Fruit fly (Drosophila melanogaster): Measurements from ENCODE around the gene CG4835.
A peak's percentile ranks its signal among the peaks of the same experiment; 100 is the strongest.

The CG4835 gene

dm6 chr3L:5511959-5512358 is 32.4 kb downstream of the CG4835 start (continued):
- TF ChIP-seq gsb-n (tag; optimal IDR thresholded peaks at IDR 0.05) (peak; percentile 75), CG31388 (GFP tag; optimal IDR thresholded peaks at IDR 0.05) (peak; percentile 66), Chrac-16 (GFP tag; optimal IDR thresholded peaks at IDR 0.05) (peak; percentile 39), CG12155 (GFP tag; optimal IDR thresholded peaks at IDR 0.05) (peak; percentile 60), CG10274 (GFP tag; optimal IDR thresholded peaks at IDR 0.05) (peak; percentile 81), dpn (GFP tag; optimal IDR thresholded peaks at IDR 0.05) (peak; percentile 65 to 91), Awh (GFP tag; IDR thresholded peaks at IDR 0.05) (peak; percentile 69), Antp (GFP tag; optimal IDR thresholded peaks at IDR 0.05) (peak; percentile 70), btn (GFP tag; optimal IDR thresholded peaks at IDR 0.05) (peak; percentile 46), Dbx (GFP tag; IDR thresholded peaks at IDR 0.05) (peak; percentile 89), Hsf (GFP tag; optimal IDR thresholded peaks at IDR 0.05) (peak; percentile 88), Oli (tag; optimal IDR thresholded peaks at IDR 0.05) (peak; percentile 79), Ravus (GFP tag; IDR thresholded peaks at IDR 0.05) (no peak; the same call in 1 of the 2 replicates), Sox100B (GFP tag; optimal IDR thresholded peaks at IDR 0.05) (peak; percentile 72), insv (GFP tag; optimal IDR thresholded peaks at IDR 0.05) (peak in 1 of 2 experiments; percentile 70), Meics (GFP tag; optimal IDR thresholded peaks at IDR 0.05) (peak; percentile 94), fd3F (GFP tag; optimal IDR thresholded peaks at IDR 0.05) (peak; percentile 81), pzg (GFP tag; optimal IDR thresholded peaks at IDR 0.05) (peak; percentile 40), H15 (GFP tag; IDR thresholded peaks at IDR 0.05) (peak; percentile 89), CG10431 (GFP tag; optimal IDR thresholded peaks at IDR 0.05) (peak; percentile 85), Xrp1 (GFP tag; IDR thresholded peaks at IDR 0.05) (no peak; the same call in 1 of the 2 replicates), run (tag; optimal IDR thresholded peaks at IDR 0.05) (peak; percentile 60), wek (GFP tag; optimal IDR thresholded peaks at IDR 0.05) (peak; percentile 85), CG9609 (GFP tag; optimal IDR thresholded peaks at IDR 0.05) (peak; percentile 81), CG8944 (GFP tag; optimal IDR thresholded peaks at IDR 0.05) (peak; percentile 59), Dll (GFP tag; IDR thresholded peaks at IDR 0.05; ENCODE audit: partially characterized antibody) (no peak), ssp (GFP tag; IDR thresholded peaks at IDR 0.05) (no peak), Neu2 (GFP tag; optimal IDR thresholded peaks at IDR 0.05; ENCODE audit: borderline replicate concordance) (no peak), CG4424 (GFP tag; optimal IDR thresholded peaks at IDR 0.05) (peak; percentile 86), croc (GFP tag; conservative IDR thresholded peaks at IDR 0.05) (peak; percentile 33; the same call in 2 of the 3 replicates), pan (optimal IDR thresholded peaks at IDR 0.05) (no peak), pan (GFP tag; optimal IDR thresholded peaks at IDR 0.05 in 1 of 2, IDR thresholded peaks at IDR 0.05 in 1 of 2) (peak in 1 of 2 experiments; percentile 89), CG3281 (GFP tag; optimal IDR thresholded peaks at IDR 0.05) (peak; percentile 94), Hey (tag; optimal IDR thresholded peaks at IDR 0.05) (peak; percentile 75), CG7928 (GFP tag; optimal IDR thresholded peaks at IDR 0.05) (peak; percentile 67), CoRest (tag; optimal IDR thresholded peaks at IDR 0.05) (peak; percentile 79), dan (GFP tag; IDR thresholded peaks at IDR 0.05) (no peak), ftz-f1 (GFP tag; optimal IDR thresholded peaks at IDR 0.05) (no peak), Atf6 (GFP tag; IDR thresholded peaks at IDR 0.05) (peak; percentile 79), seq (GFP tag; IDR thresholded peaks at IDR 0.05) (peak; percentile 43; the same call in 1 of the 2 replicates), shn (GFP tag; optimal IDR thresholded peaks at IDR 0.05) (peak; percentile 87), CG10462 (GFP tag; optimal IDR thresholded peaks at IDR 0.05) (peak; percentile 64), disco-r (GFP tag; optimal IDR thresholded peaks at IDR 0.05) (peak; percentile 91), p53 (GFP tag; optimal IDR thresholded peaks at IDR 0.05) (peak; percentile 89), Ets65A (GFP tag) (peak; percentile 99), wdn (GFP tag; IDR thresholded peaks at IDR 0.05) (peak; percentile 56), twi (tag; optimal IDR thresholded peaks at IDR 0.05) (peak; percentile 68), ranshi (GFP tag; IDR thresholded peaks at IDR 0.05) (peak; percentile 73), Dfd (GFP tag; optimal IDR thresholded peaks at IDR 0.05) (no peak), dm (GFP tag; optimal IDR thresholded peaks at IDR 0.05) (peak; percentile 83), ab (GFP tag; optimal IDR thresholded peaks at IDR 0.05) (no peak), Hand (GFP tag; optimal IDR thresholded peaks at IDR 0.05) (peak; percentile 65)

All from whole organism, embryonic.